Worm (Caenorhabditis elegans) whole organism, L4 larva: ENCODE data around the gene atp-2.

ENCODE experiments used
- F49E8.2 ChIP-seq: sonication (generic microtip); optimal IDR thresholded peaks from 2 replicates; lab custom pipeline; 2016; ENCODE audit warnings: missing compliant biosample characterization, mild to moderate bottlenecking, missing genetic modification characterization, borderline replicate concordance
- T20F7.1 ChIP-seq: fragments of 200-800 bp; sonication (Bioruptor generic); optimal IDR thresholded peaks from 2 replicates; lab custom pipeline; 2018; ENCODE audit warnings: mild to moderate bottlenecking, missing genetic modification characterization, missing compliant biosample characterization
- Y48G9A.11 ChIP-seq: fragments of 200-800 bp; sonication (Bioruptor generic); IDR thresholded peaks from 2 replicates; pipeline ENCODE4 v1.3.6; 2022; ENCODE audit warnings: missing genetic modification reagents, missing genetic modification characterization, missing compliant biosample characterization
- ZK546.5 ChIP-seq, 2 experiments: sonication (generic microtip); optimal IDR thresholded peaks; 2 replicates each; lab custom pipeline; 2017; ENCODE audit warnings: missing biosample characterization in 2 of 2, missing genetic modification characterization in 2 of 2
- aha-1 ChIP-seq: fragments of 150-350 bp; peaks from one replicate; lab custom pipeline; 2014; ENCODE audit warnings: missing biosample characterization, missing genetic modification characterization
- aly-2 ChIP-seq: sonication (generic microtip); optimal IDR thresholded peaks from 2 replicates; lab custom pipeline; 2018; ENCODE audit warnings: missing biosample characterization, missing genetic modification characterization
- ama-1 ChIP-seq: fragments of 150-350 bp; optimal IDR thresholded peaks from 2 replicates; lab custom pipeline; 2014; ENCODE audit warnings: inconsistent platforms, mixed read lengths
- ceh-20 ChIP-seq: fragments of 200-800 bp; sonication (Bioruptor generic); IDR thresholded peaks from 2 replicates; pipeline ENCODE4 v1.3.6; 2022; ENCODE audit warnings: missing genetic modification reagents, missing genetic modification characterization, missing compliant biosample characterization
- ces-1 ChIP-seq: fragments of 150-350 bp; sonication (generic microtip); optimal IDR thresholded peaks from 4 replicates; lab custom pipeline; 2014; ENCODE audit warnings: missing biosample characterization, missing genetic modification reagents, missing genetic modification characterization
- ctbp-1 ChIP-seq: fragments of 200-800 bp; sonication (Bioruptor generic); IDR thresholded peaks from 2 replicates; pipeline ENCODE4 v1.3.6; 2022; ENCODE audit warnings: missing genetic modification reagents, missing genetic modification characterization, missing compliant biosample characterization
- daf-16 ChIP-seq, 3 experiments: sonication (generic microtip); optimal IDR thresholded peaks; 2 replicates each; lab custom pipeline; 2016 to 2017; ENCODE audit warnings: missing genetic modification characterization in 3 of 3, missing genetic modification reagents in 3 of 3, mild to moderate bottlenecking in 2 of 3, missing compliant biosample characterization in 2 of 3, missing biosample characterization in 1 of 3, moderate library complexity in 1 of 3
- daf-8 ChIP-seq: fragments of 200-800 bp; sonication (Bioruptor generic); IDR thresholded peaks from 2 replicates; pipeline ENCODE4 v1.3.6; 2022; ENCODE audit warnings: missing genetic modification characterization, missing compliant biosample characterization
- dmd-6 ChIP-seq: fragments of 200-800 bp; sonication (Bioruptor generic); IDR thresholded peaks from 2 replicates; pipeline ENCODE4 v1.3.6; 2022; ENCODE audit warnings: missing genetic modification reagents, missing genetic modification characterization, missing compliant biosample characterization
- egl-43 ChIP-seq: fragments of 200-800 bp; sonication (Bioruptor generic); IDR thresholded peaks from 2 replicates; pipeline ENCODE4 v1.3.6; 2022; ENCODE audit warnings: missing genetic modification reagents, missing genetic modification characterization, missing compliant biosample characterization
- gei-8 ChIP-seq: fragments of 200-800 bp; sonication (Bioruptor generic); optimal IDR thresholded peaks from 2 replicates; lab custom pipeline; 2018; ENCODE audit warnings: mild to moderate bottlenecking, missing genetic modification characterization, missing compliant biosample characterization
- hlh-30 ChIP-seq: sonication (generic microtip); optimal IDR thresholded peaks from 2 replicates; lab custom pipeline; 2017; ENCODE audit warnings: antibody characterized with exemption, mild to moderate bottlenecking, missing genetic modification characterization, missing compliant biosample characterization; ENCODE audit not compliant: insufficient read depth
- jun-1 ChIP-seq: fragments of 150-350 bp; optimal IDR thresholded peaks from 2 replicates; lab custom pipeline; 2014; ENCODE audit warnings: missing biosample characterization, missing genetic modification reagents, missing genetic modification characterization
- lin-15B ChIP-seq: fragments of 150-350 bp; sonication (generic microtip); optimal IDR thresholded peaks from 3 replicates; lab custom pipeline; 2014; ENCODE audit warnings: missing biosample characterization, missing genetic modification characterization
- lin-29 ChIP-seq: fragments of 200-800 bp; sonication (Bioruptor generic); IDR thresholded peaks from 2 replicates; pipeline ENCODE4 v1.3.6; 2022; ENCODE audit warnings: missing genetic modification reagents, missing genetic modification characterization, missing compliant biosample characterization
- lin-39 ChIP-seq: fragments of 150-350 bp; optimal IDR thresholded peaks from 2 replicates; lab custom pipeline; 2014; ENCODE audit warnings: missing biosample characterization, missing genetic modification reagents, missing genetic modification characterization
- lir-3 ChIP-seq: sonication (generic microtip); optimal IDR thresholded peaks from 2 replicates; lab custom pipeline; 2016; ENCODE audit warnings: mild to moderate bottlenecking, missing genetic modification characterization, missing compliant biosample characterization
- lsy-2 ChIP-seq, 2 experiments: fragments of 150-350 bp in 1 of 2; sonication (generic microtip) in 1 of 2; optimal IDR thresholded peaks; 2 replicates each; lab custom pipeline; 2014 to 2017; ENCODE audit warnings: missing biosample characterization in 2 of 2, missing genetic modification characterization in 2 of 2
- madf-9 ChIP-seq: fragments of 200-800 bp; sonication (Bioruptor generic); conservative IDR thresholded peaks from 2 replicates; pipeline ENCODE4 v1.3.6; 2022; ENCODE audit warnings: missing genetic modification reagents, missing genetic modification characterization, missing compliant biosample characterization
- mdl-1 ChIP-seq, 2 experiments: fragments of 150-350 bp in 1 of 2; sonication (generic microtip) in 1 of 2; optimal IDR thresholded peaks; 2 replicates each; lab custom pipeline; 2014 to 2017; ENCODE audit warnings: missing biosample characterization in 2 of 2, missing genetic modification characterization in 2 of 2
- mep-1 ChIP-seq: fragments of 150-350 bp; sonication (generic microtip); optimal IDR thresholded peaks from 3 replicates; lab custom pipeline; 2014; ENCODE audit warnings: missing biosample characterization, missing genetic modification characterization
- mxl-2 ChIP-seq: fragments of 200-800 bp; sonication (Bioruptor generic); conservative IDR thresholded peaks from 2 replicates; pipeline ENCODE4 v1.3.6; 2022; ENCODE audit warnings: missing genetic modification reagents, missing genetic modification characterization, missing compliant biosample characterization
- mxl-3 ChIP-seq: fragments of 200-800 bp; sonication (Bioruptor generic); optimal IDR thresholded peaks from 2 replicates; lab custom pipeline; 2018; ENCODE audit warnings: mild to moderate bottlenecking, missing genetic modification characterization, missing compliant biosample characterization
- nhr-102 ChIP-seq: sonication (generic microtip); optimal IDR thresholded peaks from 2 replicates; lab custom pipeline; 2016; ENCODE audit warnings: mild to moderate bottlenecking, missing genetic modification characterization, moderate library complexity, missing compliant biosample characterization
- nhr-11 ChIP-seq: fragments of 150-350 bp; optimal IDR thresholded peaks from 2 replicates; lab custom pipeline; 2014; ENCODE audit warnings: missing biosample characterization, missing genetic modification characterization
- nhr-25 ChIP-seq: sonication (generic microtip); optimal IDR thresholded peaks from 2 replicates; lab custom pipeline; 2017; ENCODE audit warnings: missing genetic modification characterization, mild to moderate bottlenecking, missing compliant biosample characterization, antibody characterized with exemption, moderate library complexity, borderline replicate concordance; ENCODE audit not compliant: insufficient read depth
- nhr-28 ChIP-seq: fragments of 150-350 bp; optimal IDR thresholded peaks from 2 replicates; lab custom pipeline; 2014; ENCODE audit warnings: missing biosample characterization, missing genetic modification characterization
- nhr-41 ChIP-seq: fragments of 200-800 bp; sonication (Bioruptor generic); IDR thresholded peaks from 2 replicates; pipeline ENCODE4 v1.3.6; 2022; ENCODE audit warnings: missing genetic modification reagents, missing genetic modification characterization, missing compliant biosample characterization
- nhr-48 ChIP-seq: sonication (generic microtip); optimal IDR thresholded peaks from 2 replicates; lab custom pipeline; 2016; ENCODE audit warnings: mild to moderate bottlenecking, missing genetic modification characterization, missing compliant biosample characterization
- nhr-76 ChIP-seq: fragments of 150-350 bp; optimal IDR thresholded peaks from 2 replicates; lab custom pipeline; 2014; ENCODE audit warnings: missing biosample characterization, missing genetic modification characterization
- php-3 ChIP-seq: fragments of 200-800 bp; sonication (Bioruptor generic); IDR thresholded peaks from 2 replicates; pipeline ENCODE4 v1.3.6; 2022; ENCODE audit warnings: missing genetic modification reagents, missing genetic modification characterization, missing compliant biosample characterization
- sdz-12 ChIP-seq: fragments of 200-800 bp; sonication (Bioruptor generic); optimal IDR thresholded peaks from 2 replicates; lab custom pipeline; 2018; ENCODE audit warnings: mild to moderate bottlenecking, missing genetic modification characterization, missing compliant biosample characterization
- set-16 ChIP-seq: fragments of 200-800 bp; sonication (Bioruptor generic); IDR thresholded peaks from 2 replicates; pipeline ENCODE4 v1.3.6; 2022; ENCODE audit warnings: missing genetic modification reagents, missing genetic modification characterization, missing compliant biosample characterization
- snpc-4 ChIP-seq: fragments of 150-350 bp; optimal IDR thresholded peaks from 2 replicates; lab custom pipeline; 2014; ENCODE audit warnings: missing biosample characterization, missing genetic modification characterization
- tra-1 ChIP-seq: fragments of 200-800 bp; sonication (Bioruptor generic); IDR thresholded peaks from 2 replicates; pipeline ENCODE4 v1.3.6; 2022; ENCODE audit warnings: missing genetic modification reagents, missing genetic modification characterization, missing compliant biosample characterization
- unc-39 ChIP-seq: sonication (generic microtip); optimal IDR thresholded peaks from 2 replicates; lab custom pipeline; 2017; ENCODE audit warnings: missing biosample characterization, missing genetic modification characterization
- unc-62 ChIP-seq, 3 experiments: fragments of 150-350 bp in 1 of 3; sonication (generic microtip); optimal IDR thresholded peaks in 2 of 3; peaks in 1 of 3; 1 replicate in 1 of 3; 2 replicates in 2 of 3; lab custom pipeline; 2014 to 2017; ENCODE audit warnings: missing biosample characterization in 3 of 3, missing genetic modification characterization in 3 of 3, missing genetic modification reagents in 3 of 3, missing genotype in 1 of 3
- vab-7 ChIP-seq: fragments of 200-800 bp; sonication (Bioruptor generic); IDR thresholded peaks from 2 replicates; pipeline ENCODE4 v1.3.6; 2022; ENCODE audit warnings: missing genetic modification reagents, missing genetic modification characterization, missing compliant biosample characterization
- zfp-2 ChIP-seq: sonication (generic microtip); optimal IDR thresholded peaks from 2 replicates; lab custom pipeline; 2016; ENCODE audit warnings: mild to moderate bottlenecking, missing genetic modification characterization, missing compliant biosample characterization
- zfp-3 ChIP-seq: fragments of 200-800 bp; sonication (Bioruptor generic); conservative IDR thresholded peaks from 2 replicates; pipeline ENCODE4 v1.3.6; 2022; ENCODE audit warnings: missing genetic modification reagents, missing genetic modification characterization, missing compliant biosample characterization
- ztf-11 ChIP-seq: fragments of 150-350 bp; optimal IDR thresholded peaks from 2 replicates; lab custom pipeline; 2014; ENCODE audit warnings: missing biosample characterization, missing genetic modification characterization

Gene atp-2

ce11 chrIII:5201267-5201666, 26.9 kb upstream of the atp-2 start (continued):
- TF ChIP-seq mdl-1 (tag; optimal IDR thresholded peaks at IDR 0.05; lab: Kevin White, UChicago), result no peak
- no peak for TF ChIP-seq Y48G9A.11 (GFP tag; lab: Robert Waterston, UW)
- peak; percentile 67 for TF ChIP-seq nhr-48 (tag; lab: Kevin White, UChicago)
- TF ChIP-seq F49E8.2 (tag; lab: Kevin White, UChicago), result no peak
- TF ChIP-seq unc-62 (GFP tag; optimal IDR thresholded peaks at IDR 0.05 in 1 of 2; lab: Kevin White, UChicago), result peak; percentile 15 to 98
- no peak for TF ChIP-seq unc-62 (tag; optimal IDR thresholded peaks at IDR 0.05; lab: Kevin White, UChicago)
- peak; percentile 59; the same call in 1 of the 2 replicates for TF ChIP-seq php-3
- TF ChIP-seq dmd-6, result peak; percentile 93
- no peak for TF ChIP-seq ces-1 (GFP tag; lab: Kevin White, UChicago)
- TF ChIP-seq unc-39, result no peak
- TF ChIP-seq nhr-11 (tag; lab: Kevin White, UChicago), result no peak
- TF ChIP-seq snpc-4 (tag; lab: Kevin White, UChicago), result no peak
- TF ChIP-seq ceh-20 (GFP tag; lab: Robert Waterston, UW), result no peak
- no peak for TF ChIP-seq jun-1 (tag; lab: Kevin White, UChicago)
- no peak for TF ChIP-seq vab-7
- TF ChIP-seq nhr-41 (GFP tag; lab: Robert Waterston, UW), result peak; percentile 57; the same call in 1 of the 2 replicates
- peak; percentile 88 for TF ChIP-seq tra-1 (GFP tag; lab: Robert Waterston, UW)
- TF ChIP-seq ZK546.5 (tag; optimal IDR thresholded peaks at IDR 0.05; lab: Kevin White, UChicago), result no peak
- TF ChIP-seq aha-1 (tag; lab: Kevin White, UChicago), result peak; percentile 86
- TF ChIP-seq daf-16 (GFP tag; optimal IDR thresholded peaks at IDR 0.05; lab: Kevin White, UChicago), result peak in 1 of 2 experiments; percentile 26
- TF ChIP-seq daf-16 (tag; optimal IDR thresholded peaks at IDR 0.05; lab: Kevin White, UChicago), result peak; percentile 94
- no peak for TF ChIP-seq ztf-11 (tag; lab: Kevin White, UChicago)
- no peak for TF ChIP-seq daf-8 (GFP tag; lab: Robert Waterston, UW)
- no peak for TF ChIP-seq egl-43 (GFP tag; lab: Robert Waterston, UW)
- no peak for TF ChIP-seq lin-29 (GFP tag; lab: Robert Waterston, UW)
- TF ChIP-seq nhr-76 (tag; lab: Kevin White, UChicago), result no peak
- no peak for TF ChIP-seq ctbp-1
- no peak for TF ChIP-seq lir-3
- peak; percentile 73 for TF ChIP-seq mep-1
- TF ChIP-seq zfp-2, result no peak
- no peak for TF ChIP-seq gei-8
- TF ChIP-seq nhr-28 (tag; lab: Kevin White, UChicago), result peak; percentile 99
- no peak for TF ChIP-seq lin-39
- TF ChIP-seq zfp-3 (GFP tag; lab: Robert Waterston, UW), result no peak
- TF ChIP-seq sdz-12 (GFP tag; lab: Kevin White, UChicago), result no peak
- TF ChIP-seq mxl-3 (GFP tag; lab: Kevin White, UChicago), result no peak
- no peak for TF ChIP-seq aly-2 (tag; lab: Kevin White, UChicago)
- TF ChIP-seq T20F7.1 (GFP tag; lab: Kevin White, UChicago), result peak; percentile 58
- TF ChIP-seq madf-9, result no peak
- TF ChIP-seq hlh-30 (tag; lab: Kevin White, UChicago), result peak; percentile 62
- TF ChIP-seq nhr-102, result peak; percentile 79
- TF ChIP-seq set-16 (GFP tag; lab: Robert Waterston, UW), result no peak
- no peak for TF ChIP-seq nhr-25
- peak in 1 of 2 experiments; percentile 58 for TF ChIP-seq lsy-2 (tag; optimal IDR thresholded peaks at IDR 0.05; lab: Kevin White, UChicago)
- TF ChIP-seq lin-15B, result no peak
- TF ChIP-seq mxl-2 (GFP tag; lab: Robert Waterston, UW), result no peak
- no peak for TF ChIP-seq ama-1 (lab: Kevin White, UChicago)
